Worm (Caenorhabditis elegans): ENCODE results near the gene F43D2.7.

ce11 chrV:14625662-14626061 is 14.3 kb downstream of the F43D2.7 start:
- TF ChIP-seq him-1 (tag; optimal IDR thresholded peaks at IDR 0.05) (no peak), dao-5 (tag; optimal IDR thresholded peaks at IDR 0.05) (no peak), W03F9.2 (tag; optimal IDR thresholded peaks at IDR 0.05) (no peak)

All from whole organism, L4/young adult.